Fruit fly (Drosophila melanogaster) whole organism, pupa: Measurements from ENCODE around the gene bel.

Experiments used
- CG10348 ChIP-seq: fragments of 200-800 bp; sonication (Bioruptor generic); IDR thresholded peaks from 2 replicates; pipeline ENCODE4 v1.3.6; 2022; ENCODE audit warnings: missing biosample characterization, missing genetic modification characterization
- CG12605 ChIP-seq: fragments of 200-800 bp; sonication (Bioruptor generic); IDR thresholded peaks from 2 replicates; pipeline ENCODE4 v1.3.6; 2022; ENCODE audit warnings: missing biosample characterization, missing genetic modification characterization
- CG13204 ChIP-seq: fragments of 200-800 bp; sonication (Bioruptor generic); optimal IDR thresholded peaks from 2 replicates; lab custom pipeline; 2018; ENCODE audit warnings: missing biosample characterization, mild to moderate bottlenecking, missing genetic modification characterization, moderate library complexity
- CG14655 ChIP-seq: fragments of 200-800 bp; sonication (Bioruptor generic); optimal IDR thresholded peaks from 3 replicates; lab custom pipeline; 2017; ENCODE audit warnings: mild to moderate bottlenecking, missing biosample characterization, missing genetic modification reagents, missing genetic modification characterization
- CG15710 ChIP-seq: fragments of 200-800 bp; sonication (Bioruptor generic); optimal IDR thresholded peaks from 2 replicates; lab custom pipeline; 2018; ENCODE audit warnings: missing biosample characterization, mild to moderate bottlenecking, missing genetic modification characterization, moderate library complexity
- CG17806 ChIP-seq: fragments of 200-800 bp; sonication (Bioruptor generic); optimal IDR thresholded peaks from 2 replicates; lab custom pipeline; 2018; ENCODE audit warnings: missing biosample characterization, mild to moderate bottlenecking, missing genetic modification characterization, moderate library complexity
- CG32121 ChIP-seq: fragments of 200-800 bp; sonication (Bioruptor generic); IDR thresholded peaks from 2 replicates; pipeline ENCODE4 v1.3.6; 2022; ENCODE audit warnings: missing biosample characterization, missing genetic modification characterization
- CG34367 ChIP-seq: fragments of 200-800 bp; sonication (Bioruptor generic); optimal IDR thresholded peaks from 2 replicates; lab custom pipeline; 2018; ENCODE audit warnings: missing biosample characterization, mild to moderate bottlenecking, missing genetic modification characterization
- CG4496 ChIP-seq: fragments of 200-800 bp; sonication (Bioruptor generic); IDR thresholded peaks from 3 replicates; pipeline ENCODE4 v1.3.6; 2022; ENCODE audit warnings: missing biosample characterization, missing genetic modification characterization
- CG8159 ChIP-seq: fragments of 200-800 bp; sonication (Bioruptor generic); optimal IDR thresholded peaks from 3 replicates; lab custom pipeline; 2018; ENCODE audit warnings: missing biosample characterization, mild to moderate bottlenecking, missing genetic modification characterization, moderate library complexity
- CG8301 ChIP-seq: fragments of 200-800 bp; sonication (Bioruptor generic); optimal IDR thresholded peaks from 2 replicates; lab custom pipeline; 2018; ENCODE audit warnings: missing biosample characterization, mild to moderate bottlenecking, missing genetic modification characterization
- CG9948 ChIP-seq: fragments of 200-800 bp; sonication (Bioruptor generic); optimal IDR thresholded peaks from 2 replicates; lab custom pipeline; 2018; ENCODE audit warnings: missing biosample characterization, mild to moderate bottlenecking, missing genetic modification characterization, moderate library complexity
- D1 ChIP-seq: fragments of 200-800 bp; sonication (Bioruptor generic); optimal IDR thresholded peaks from 2 replicates; lab custom pipeline; 2018; ENCODE audit warnings: missing biosample characterization, mild to moderate bottlenecking, missing genetic modification characterization, moderate library complexity
- EcR ChIP-seq: fragments of 200-800 bp; sonication (Bioruptor generic); optimal IDR thresholded peaks from 3 replicates; lab custom pipeline; 2019; ENCODE audit warnings: missing biosample characterization, missing genetic modification characterization, mild to moderate bottlenecking, moderate library complexity, missing genetic modification reagents
- Ets98B ChIP-seq: fragments of 200-800 bp; sonication (Bioruptor generic); IDR thresholded peaks from 2 replicates; pipeline ENCODE4 v1.3.6; 2022; ENCODE audit warnings: missing biosample characterization, missing genetic modification characterization
- Pif1A ChIP-seq: fragments of 200-800 bp; sonication (Bioruptor generic); optimal IDR thresholded peaks from 3 replicates; lab custom pipeline; 2016; ENCODE audit warnings: missing biosample characterization, missing genetic modification characterization
- Pif1B ChIP-seq: fragments of 200-800 bp; sonication (Bioruptor generic); optimal IDR thresholded peaks from 3 replicates; lab custom pipeline; 2016; ENCODE audit warnings: missing biosample characterization, missing genetic modification characterization
- Snoo ChIP-seq: fragments of 200-800 bp; sonication (Bioruptor generic); optimal IDR thresholded peaks from 3 replicates; lab custom pipeline; 2017; ENCODE audit warnings: missing biosample characterization, mild to moderate bottlenecking, missing genetic modification characterization, inconsistent platforms
- fd96Ca ChIP-seq: fragments of 200-800 bp; sonication (Bioruptor generic); IDR thresholded peaks from 3 replicates; pipeline ENCODE4 v1.3.6; 2022; ENCODE audit warnings: missing biosample characterization, missing genetic modification characterization
- gl ChIP-seq: fragments of 200-800 bp; sonication (Bioruptor generic); optimal IDR thresholded peaks from 2 replicates; lab custom pipeline; 2018; ENCODE audit warnings: missing biosample characterization, mild to moderate bottlenecking, missing genetic modification characterization
- rn ChIP-seq: fragments of 200-800 bp; sonication (Bioruptor generic); IDR thresholded peaks from 2 replicates; pipeline ENCODE4 v1.3.6; 2022; ENCODE audit warnings: missing biosample characterization, missing genetic modification characterization

The bel gene

dm6 chr3R:8669900-8670528, 9.5 kb upstream of the bel start:
- TF ChIP-seq CG32121 (GFP tag; lab: Robert Waterston, UW) = peak; percentile 56; the same call in 1 of the 2 replicates
- peak; percentile 9 for TF ChIP-seq Pif1A (GFP tag; lab: Kevin White, UChicago)
- TF ChIP-seq CG17806 (tag; lab: Kevin White, UChicago) = no peak
- no peak for TF ChIP-seq CG8159 (tag; lab: Kevin White, UChicago)
- TF ChIP-seq EcR (GFP tag; lab: Kevin White, UChicago) = peak; percentile 19
- TF ChIP-seq Ets98B (GFP tag; lab: Robert Waterston, UW) = peak; percentile 51
- TF ChIP-seq fd96Ca (GFP tag; lab: Robert Waterston, UW) = peak; percentile 58; the same call in 2 of the 3 replicates
- TF ChIP-seq D1 (tag; lab: Kevin White, UChicago) = no peak
- TF ChIP-seq CG4496 = peak; percentile 47; the same call in 1 of the 3 replicates

- peak; percentile 98 for TF ChIP-seq CG14655
- peak; percentile 98 for TF ChIP-seq CG9948 (tag; lab: Kevin White, UChicago)
- TF ChIP-seq Snoo (tag; lab: Kevin White, UChicago) = peak; percentile 97
- peak; percentile 92 for TF ChIP-seq rn (GFP tag; lab: Robert Waterston, UW)
- peak; percentile 99 for TF ChIP-seq Pif1B (GFP tag; lab: Kevin White, UChicago)
- peak; percentile 99 for TF ChIP-seq Ets98B (GFP tag; lab: Robert Waterston, UW)
- TF ChIP-seq CG13204 (GFP tag; lab: Kevin White, UChicago) = peak; percentile 94
- TF ChIP-seq CG17806 (tag; lab: Kevin White, UChicago) = peak; percentile 98
- peak; percentile 97 for TF ChIP-seq fd96Ca (GFP tag; lab: Robert Waterston, UW)
- peak; percentile 99 for TF ChIP-seq CG4496
- TF ChIP-seq CG12605 (GFP tag; lab: Robert Waterston, UW) = peak; percentile 98
- TF ChIP-seq CG32121 (GFP tag; lab: Robert Waterston, UW) = peak; percentile 97
- peak; percentile 99 for TF ChIP-seq CG8301 (tag; lab: Kevin White, UChicago)
- TF ChIP-seq EcR (GFP tag; lab: Kevin White, UChicago) = peak; percentile 45
- TF ChIP-seq CG8159 (tag; lab: Kevin White, UChicago) = peak; percentile 98
- peak; percentile 98 for TF ChIP-seq CG34367 (tag; lab: Kevin White, UChicago)
- TF ChIP-seq CG15710 (tag; lab: Kevin White, UChicago) = peak; percentile 97
- TF ChIP-seq gl (tag; lab: Kevin White, UChicago) = peak; percentile 96
- peak; percentile 99 for TF ChIP-seq Pif1A (GFP tag; lab: Kevin White, UChicago)
- TF ChIP-seq D1 (tag; lab: Kevin White, UChicago) = peak; percentile 86
- TF ChIP-seq CG10348 (GFP tag; lab: Robert Waterston, UW) = peak; percentile 89
- TF ChIP-seq, all 21 proteins: peak for 21
Measured at dm6 chr3R:8669029-8669707, 8.6 kb upstream of the bel start.

- TF ChIP-seq Ets98B (GFP tag; lab: Robert Waterston, UW) = 0 out of 2 replicates have a peak, but pooled peaks have one; percentile 3
- TF ChIP-seq EcR (GFP tag; lab: Kevin White, UChicago) = peak; percentile 28
- no peak for TF ChIP-seq CG15710 (tag; lab: Kevin White, UChicago)
Measured at dm6 chr3R:8668024-8668856, 7.7 kb upstream of the bel start.

- TF ChIP-seq fd96Ca (GFP tag; lab: Robert Waterston, UW) = no peak
- no peak for TF ChIP-seq gl (tag; lab: Kevin White, UChicago)
- no peak for TF ChIP-seq Pif1B (GFP tag; lab: Kevin White, UChicago)
- no peak for TF ChIP-seq CG17806 (tag; lab: Kevin White, UChicago)
Measured at dm6 chr3R:8667568-8667967, 7.0 kb upstream of the bel start, which contains the start of gene CG8036. CG8036 (plus strand) TSS chr3R:8667868.

dm6 chr3R:8664699-8665340, 4.3 kb upstream of the bel start:
- no peak for TF ChIP-seq fd96Ca (GFP tag; lab: Robert Waterston, UW)
- TF ChIP-seq CG14655 = no peak
- no peak for TF ChIP-seq CG13204 (GFP tag; lab: Kevin White, UChicago)
- TF ChIP-seq CG8301 (tag; lab: Kevin White, UChicago) = no peak
- no peak for TF ChIP-seq CG10348 (GFP tag; lab: Robert Waterston, UW)
- TF ChIP-seq rn (GFP tag; lab: Robert Waterston, UW) = no peak
